Worm (Caenorhabditis elegans) whole organism, late embryonic: ENCODE results near the gene smk-1.

Source experiments
- F13H6.1 ChIP-seq: sonication (generic microtip); optimal IDR thresholded peaks from 2 replicates; lab custom pipeline; 2016; ENCODE audit warnings: missing genetic modification characterization, missing compliant biosample characterization
- K02D7.2 ChIP-seq: sonication (generic microtip); optimal IDR thresholded peaks from 2 replicates; lab custom pipeline; 2017; ENCODE audit warnings: mild to moderate bottlenecking, missing genetic modification characterization, missing compliant biosample characterization
- Y22D7AL.16 ChIP-seq: sonication (generic microtip); optimal IDR thresholded peaks from 2 replicates; lab custom pipeline; 2016; ENCODE audit warnings: missing genetic modification characterization, missing compliant biosample characterization
- hlh-15 ChIP-seq: sonication (generic microtip); optimal IDR thresholded peaks from 2 replicates; lab custom pipeline; 2016; ENCODE audit warnings: missing genetic modification characterization, missing compliant biosample characterization
- hlh-8 ChIP-seq: sonication (generic microtip); optimal IDR thresholded peaks from 2 replicates; lab custom pipeline; 2016; ENCODE audit warnings: missing genotype, missing genetic modification characterization, missing compliant biosample characterization
- npax-4 ChIP-seq: sonication (generic microtip); optimal IDR thresholded peaks from 2 replicates; lab custom pipeline; 2016; ENCODE audit warnings: missing genetic modification characterization, missing compliant biosample characterization
- pha-4 ChIP-seq: fragments of 150-350 bp; optimal IDR thresholded peaks from 2 replicates; lab custom pipeline; 2018; ENCODE audit warnings: missing biosample characterization, missing genetic modification reagents, missing genetic modification characterization
- sox-4 ChIP-seq: sonication (generic microtip); optimal IDR thresholded peaks from 2 replicates; lab custom pipeline; 2017; ENCODE audit warnings: mild to moderate bottlenecking, missing genetic modification characterization, inconsistent platforms, missing compliant biosample characterization
- tbx-2 ChIP-seq: sonication (generic microtip); optimal IDR thresholded peaks from 2 replicates; lab custom pipeline; 2016; ENCODE audit warnings: missing genetic modification characterization, missing compliant biosample characterization
- tbx-7 ChIP-seq: sonication (generic microtip); optimal IDR thresholded peaks from 2 replicates; lab custom pipeline; 2016; ENCODE audit warnings: missing genotype, missing genetic modification characterization, missing compliant biosample characterization
- unc-86 ChIP-seq: sonication (generic microtip); optimal IDR thresholded peaks from 2 replicates; lab custom pipeline; 2016; ENCODE audit warnings: missing genetic modification characterization, missing compliant biosample characterization

- TF ChIP-seq F13H6.1 (tag; lab: Kevin White, UChicago): no peak
- no peak for TF ChIP-seq hlh-15 (tag; lab: Kevin White, UChicago)
- no peak for TF ChIP-seq npax-4
- no peak for TF ChIP-seq Y22D7AL.16 (tag; lab: Kevin White, UChicago)
- no peak for TF ChIP-seq hlh-8 (tag; lab: Kevin White, UChicago)
- TF ChIP-seq unc-86 (tag; lab: Kevin White, UChicago): no peak
- no peak for TF ChIP-seq K02D7.2
- no peak for TF ChIP-seq pha-4 (tag; lab: Kevin White, UChicago)
- TF ChIP-seq tbx-7 (tag; lab: Kevin White, UChicago): no peak
- no peak for TF ChIP-seq tbx-2 (tag; lab: Kevin White, UChicago)
- TF ChIP-seq sox-4 (tag; lab: Kevin White, UChicago): no peak
These were observed 53.8 kb downstream of the smk-1 start for ce11 chrV:8661241-8661954.
